Fruit fly (Drosophila melanogaster) whole organism, embryonic: ENCODE measurements around the gene trr.

Experiments used
- Awh ChIP-seq: fragments of 200-800 bp; sonication (Bioruptor generic); IDR thresholded peaks from 2 replicates; pipeline ENCODE4, ENCODE4 v1.3.6; 2022; ENCODE audit warnings: missing biosample characterization, missing genetic modification characterization
- CG10959 ChIP-seq: fragments of 200-800 bp; sonication (Bioruptor generic); IDR thresholded peaks from 2 replicates; pipeline ENCODE4 v1.3.6; 2022; ENCODE audit warnings: missing biosample characterization, missing genetic modification characterization
- CG11723 ChIP-seq: fragments of 200-800 bp; sonication (Bioruptor generic); optimal IDR thresholded peaks from 2 replicates; lab custom pipeline; 2017; ENCODE audit warnings: missing biosample characterization, mild to moderate bottlenecking, missing genetic modification characterization
- CG14441 ChIP-seq: fragments of 200-800 bp; sonication (Bioruptor generic); IDR thresholded peaks from 2 replicates; pipeline ENCODE4 v1.3.6; 2022; ENCODE audit warnings: missing biosample characterization, missing genetic modification characterization
- CG15269 ChIP-seq: fragments of 200-800 bp; sonication (Bioruptor generic); optimal IDR thresholded peaks from 2 replicates; lab custom pipeline; 2018; ENCODE audit warnings: missing biosample characterization, mild to moderate bottlenecking, missing genetic modification characterization, moderate library complexity
- CG15601 ChIP-seq: fragments of 200-800 bp; sonication (Bioruptor generic); optimal IDR thresholded peaks from 3 replicates; lab custom pipeline; 2019; ENCODE audit warnings: missing biosample characterization, mild to moderate bottlenecking, missing genetic modification characterization, moderate library complexity
- CG15696 ChIP-seq: fragments of 200-800 bp; sonication (Bioruptor generic); optimal IDR thresholded peaks from 2 replicates; lab custom pipeline; 2019; ENCODE audit warnings: missing biosample characterization, mild to moderate bottlenecking, missing genetic modification characterization, moderate library complexity
- CG17385 ChIP-seq: fragments of 200-800 bp; sonication (Bioruptor generic); optimal IDR thresholded peaks from 3 replicates; lab custom pipeline; 2018; ENCODE audit warnings: missing biosample characterization, mild to moderate bottlenecking, missing genetic modification characterization
- CG17802 ChIP-seq: fragments of 200-800 bp; sonication (Bioruptor generic); optimal IDR thresholded peaks from 2 replicates; lab custom pipeline; 2018; ENCODE audit warnings: missing biosample characterization, mild to moderate bottlenecking, missing genetic modification characterization, moderate library complexity
- CG2116 ChIP-seq: fragments of 200-800 bp; sonication (Bioruptor generic); optimal IDR thresholded peaks from 3 replicates; lab custom pipeline; 2018; ENCODE audit warnings: missing biosample characterization, mild to moderate bottlenecking, missing genetic modification characterization
- CG2199 ChIP-seq: fragments of 200-800 bp; sonication (Bioruptor generic); IDR thresholded peaks from 3 replicates; pipeline ENCODE4 v1.3.6; 2022; ENCODE audit warnings: missing biosample characterization, missing genetic modification characterization
- CG2889 ChIP-seq: fragments of 200-800 bp; sonication (Bioruptor generic); IDR thresholded peaks from 3 replicates; pipeline ENCODE4 v1.3.6; 2022; ENCODE audit warnings: missing biosample characterization, missing genetic modification characterization
- CG3065 ChIP-seq: fragments of 200-800 bp; sonication (Bioruptor generic); optimal IDR thresholded peaks from 2 replicates; lab custom pipeline; 2016; ENCODE audit warnings: missing biosample characterization, missing genetic modification characterization
- CG31441 ChIP-seq: fragments of 200-800 bp; sonication (Bioruptor generic); IDR thresholded peaks from 2 replicates; pipeline ENCODE4 v1.3.6; 2022; ENCODE audit warnings: missing biosample characterization, missing genetic modification characterization
- CG33557 ChIP-seq: fragments of 200-800 bp; sonication (Bioruptor generic); optimal IDR thresholded peaks from 2 replicates; lab custom pipeline; 2019; ENCODE audit warnings: missing biosample characterization, mild to moderate bottlenecking, missing genetic modification characterization, moderate library complexity
- CG34224 ChIP-seq: fragments of 200-800 bp; sonication (Bioruptor generic); IDR thresholded peaks from 3 replicates; pipeline ENCODE4 v1.3.6; 2022; ENCODE audit warnings: missing biosample characterization, missing genetic modification characterization; ENCODE audit not compliant: partially characterized antibody
- CG3995 ChIP-seq: fragments of 200-800 bp; sonication (Bioruptor generic); optimal IDR thresholded peaks from 3 replicates; lab custom pipeline; 2016; ENCODE audit warnings: missing biosample characterization, missing genetic modification characterization
- CG4404 ChIP-seq: fragments of 200-800 bp; sonication (Bioruptor generic); IDR thresholded peaks from 2 replicates; pipeline ENCODE4 v1.3.6; 2022; ENCODE audit warnings: missing biosample characterization, missing genetic modification characterization
- CG5245 ChIP-seq: fragments of 200-800 bp; sonication (Bioruptor generic); optimal IDR thresholded peaks from 3 replicates; lab custom pipeline; 2016; ENCODE audit warnings: missing biosample characterization, missing genetic modification characterization
- CG6175 ChIP-seq: fragments of 200-800 bp; sonication (Bioruptor generic); IDR thresholded peaks from 3 replicates; pipeline ENCODE4 v1.3.6; 2022; ENCODE audit warnings: missing biosample characterization, missing genetic modification characterization
- CG6272 ChIP-seq: fragments of 200-800 bp; sonication (Bioruptor generic); IDR thresholded peaks from 2 replicates; pipeline ENCODE4 v1.3.6; 2022; ENCODE audit warnings: missing biosample characterization, missing genetic modification characterization
- CG7556 ChIP-seq: fragments of 200-800 bp; sonication (Bioruptor generic); optimal IDR thresholded peaks from 2 replicates; lab custom pipeline; 2017; ENCODE audit warnings: missing biosample characterization, mild to moderate bottlenecking, missing genetic modification characterization
- CG8924 ChIP-seq: fragments of 200-800 bp; optimal IDR thresholded peaks from 3 replicates; lab custom pipeline; 2019; ENCODE audit warnings: missing biosample characterization, mild to moderate bottlenecking, missing genetic modification characterization, moderate library complexity
- CoRest ChIP-seq: fragments of 200-800 bp; sonication (Bioruptor generic); optimal IDR thresholded peaks from 3 replicates; lab custom pipeline; 2018; ENCODE audit warnings: missing biosample characterization, mild to moderate bottlenecking, missing genetic modification characterization, moderate library complexity
- Deaf1 ChIP-seq: fragments of 200-800 bp; optimal IDR thresholded peaks from 3 replicates; lab custom pipeline; 2019; ENCODE audit warnings: missing biosample characterization, mild to moderate bottlenecking, missing genetic modification characterization, moderate library complexity
- Dfd ChIP-seq, 2 experiments: fragments of >200 bp; optimal IDR thresholded peaks; 2 replicates each; lab custom pipeline; 2017; ENCODE audit warnings: missing biosample characterization in 2 of 2, missing genetic modification characterization in 2 of 2
- Fer3 ChIP-seq: fragments of 200-800 bp; sonication (Bioruptor generic); optimal IDR thresholded peaks from 2 replicates; lab custom pipeline; 2018; ENCODE audit warnings: missing biosample characterization, mild to moderate bottlenecking, missing genetic modification characterization, moderate library complexity
- Hey ChIP-seq: fragments of 200-800 bp; sonication (Bioruptor generic); optimal IDR thresholded peaks from 3 replicates; lab custom pipeline; 2018; ENCODE audit warnings: missing biosample characterization, mild to moderate bottlenecking, missing genetic modification characterization
- Hmr ChIP-seq: fragments of 200-800 bp; sonication (Bioruptor generic); optimal IDR thresholded peaks from 3 replicates; lab custom pipeline; 2017; ENCODE audit warnings: mild to moderate bottlenecking, missing biosample characterization, missing genetic modification reagents, missing genetic modification characterization
- Hr39 ChIP-seq: fragments of >200 bp; optimal IDR thresholded peaks from 2 replicates; lab custom pipeline; 2017
- MTF-1 ChIP-seq: fragments of 200-800 bp; sonication (Bioruptor generic); optimal IDR thresholded peaks from 2 replicates; lab custom pipeline; 2018; ENCODE audit warnings: missing biosample characterization, mild to moderate bottlenecking, missing genetic modification characterization, borderline replicate concordance
- Six4 ChIP-seq: fragments of 200-800 bp; sonication (Bioruptor generic); optimal IDR thresholded peaks from 2 replicates; lab custom pipeline; 2016; ENCODE audit warnings: missing biosample characterization, missing genetic modification characterization
- al ChIP-seq: fragments of 200-800 bp; sonication (Bioruptor generic); IDR thresholded peaks from 2 replicates; pipeline ENCODE4 v1.3.6; 2022; ENCODE audit warnings: missing biosample characterization, missing genetic modification characterization
- cas ChIP-seq: fragments of 200-800 bp; sonication (Bioruptor generic); IDR thresholded peaks from 2 replicates; pipeline ENCODE4 v1.3.6; 2022; ENCODE audit warnings: missing biosample characterization, missing genetic modification characterization
- crol ChIP-seq: fragments of 200-800 bp; sonication (Bioruptor generic); IDR thresholded peaks from 2 replicates; pipeline ENCODE4 v1.3.6; 2022; ENCODE audit warnings: missing biosample characterization, missing genetic modification characterization
- dysf ChIP-seq: fragments of 200-800 bp; sonication (Bioruptor generic); IDR thresholded peaks from 3 replicates; pipeline ENCODE4 v1.3.6; 2022; ENCODE audit warnings: missing biosample characterization, missing genetic modification characterization
- esg ChIP-seq: fragments of 200-800 bp; sonication (Bioruptor generic); conservative IDR thresholded peaks from 2 replicates; pipeline ENCODE4 v1.3.6; 2022; ENCODE audit warnings: missing biosample characterization, missing genetic modification characterization
- fd96Cb ChIP-seq: fragments of 200-800 bp; sonication (Bioruptor generic); optimal IDR thresholded peaks from 2 replicates; lab custom pipeline; 2018; ENCODE audit warnings: missing biosample characterization, mild to moderate bottlenecking, missing genetic modification characterization, moderate library complexity
- gem ChIP-seq: fragments of 200-800 bp; sonication (Bioruptor generic); optimal IDR thresholded peaks from 2 replicates; lab custom pipeline; 2019; ENCODE audit warnings: missing biosample characterization, mild to moderate bottlenecking, missing genetic modification characterization, moderate library complexity
- gt ChIP-seq: fragments of 200-800 bp; sonication (Bioruptor generic); IDR thresholded peaks from 2 replicates; pipeline ENCODE4 v1.3.6; 2022; ENCODE audit warnings: missing biosample characterization, missing genetic modification characterization
- hbn ChIP-seq: fragments of 200-800 bp; sonication (Bioruptor generic); IDR thresholded peaks from 2 replicates; pipeline ENCODE4 v1.3.6; 2022; ENCODE audit warnings: missing biosample characterization, missing genetic modification characterization; ENCODE audit not compliant: partially characterized antibody
- lmd ChIP-seq: fragments of 200-800 bp; sonication (Bioruptor generic); IDR thresholded peaks from 2 replicates; pipeline ENCODE4 v1.3.6; 2022; ENCODE audit warnings: missing biosample characterization, missing genetic modification characterization
- lov ChIP-seq, 2 experiments: fragments of 200-800 bp in 1 of 2; fragments of >200 bp in 1 of 2; sonication (Bioruptor generic) in 1 of 2; IDR thresholded peaks in 1 of 2; optimal IDR thresholded peaks in 1 of 2; 2 replicates in 1 of 2; 3 replicates in 1 of 2; pipeline versions ENCODE4 v1.3.6 to Lab custom; 2017 to 2022; ENCODE audit warnings: missing biosample characterization in 1 of 2, missing genetic modification characterization in 1 of 2
- mirr ChIP-seq: fragments of 200-800 bp; sonication (Bioruptor generic); optimal IDR thresholded peaks from 3 replicates; lab custom pipeline; 2018; ENCODE audit warnings: missing biosample characterization, mild to moderate bottlenecking, missing genetic modification characterization
- pfk ChIP-seq: fragments of 200-800 bp; sonication (Bioruptor generic); optimal IDR thresholded peaks from 2 replicates; lab custom pipeline; 2018; ENCODE audit warnings: missing biosample characterization, mild to moderate bottlenecking, missing genetic modification characterization, moderate library complexity
- pros ChIP-seq: fragments of 200-800 bp; sonication (Bioruptor generic); optimal IDR thresholded peaks from 3 replicates; lab custom pipeline; 2019; ENCODE audit warnings: missing biosample characterization, mild to moderate bottlenecking, missing genetic modification characterization, moderate library complexity
- sna ChIP-seq: fragments of 200-800 bp; sonication (Bioruptor generic); IDR thresholded peaks from 2 replicates; pipeline ENCODE4 v1.3.6; 2022; ENCODE audit warnings: missing biosample characterization, missing genetic modification characterization; ENCODE audit not compliant: partially characterized antibody
- tap ChIP-seq: fragments of 200-800 bp; optimal IDR thresholded peaks from 3 replicates; lab custom pipeline; 2019; ENCODE audit warnings: missing biosample characterization, mild to moderate bottlenecking, missing genetic modification characterization, moderate library complexity
- tll ChIP-seq, 2 experiments: fragments of 200-800 bp in 1 of 2; fragments of >200 bp in 1 of 2; sonication (Bioruptor generic) in 1 of 2; optimal IDR thresholded peaks; 2 replicates each; lab custom pipeline; 2017 to 2019; ENCODE audit warnings: missing biosample characterization in 2 of 2, missing genetic modification characterization in 2 of 2, mild to moderate bottlenecking in 1 of 2, moderate library complexity in 1 of 2

Gene trr

dm6 chrX:1861620-1862184 lies 28.0 kb downstream of the trr start, which contains the start of gene deltaCOP (continued):
- TF ChIP-seq Six4 (peak; percentile 78), CoRest (tag; lab: Kevin White, UChicago) (peak; percentile 84), CG34224 (GFP tag; lab: Robert Waterston, UW) (peak; percentile 23; the same call in 2 of the 3 replicates), CG2199 (GFP tag; lab: Robert Waterston, UW) (no peak), Hmr (GFP tag; lab: Kevin White, UChicago) (peak; percentile 86), CG3995 (GFP tag; lab: Kevin White, UChicago) (peak; percentile 52), fd96Cb (tag; lab: Kevin White, UChicago) (peak; percentile 73), Deaf1 (tag; lab: Kevin White, UChicago) (no peak), cas (0 out of 2 replicates have a peak, but pooled peaks have one; percentile 26), crol (GFP tag; lab: Robert Waterston, UW) (peak; percentile 20; the same call in 1 of the 2 replicates), CG14441 (peak; percentile 75), tap (tag; lab: Kevin White, UChicago) (no peak), CG17802 (tag; lab: Kevin White, UChicago) (no peak), CG2116 (GFP tag; lab: Kevin White, UChicago) (peak; percentile 60), CG5245 (GFP tag; lab: Kevin White, UChicago) (peak; percentile 48), gt (GFP tag; lab: Robert Waterston, UW) (no peak), CG8924 (tag; lab: Kevin White, UChicago) (peak; percentile 75), MTF-1 (GFP tag; lab: Kevin White, UChicago) (peak; percentile 20), CG17385 (peak; percentile 69), CG33557 (peak; percentile 57), CG6175 (GFP tag; lab: Robert Waterston, UW) (peak; percentile 79), CG7556 (peak; percentile 77), tll (GFP tag; optimal IDR thresholded peaks at IDR 0.05; lab: Kevin White, UChicago) (peak in 1 of 2 experiments; percentile 69), sna (GFP tag; lab: Robert Waterston, UW) (no peak), Hey (no peak), lov (optimal IDR thresholded peaks at IDR 0.05; lab: Kevin White, UChicago) (no peak), lov (GFP tag; IDR thresholded peaks at IDR 0.05; lab: Robert Waterston, UW) (0 out of 3 replicates have a peak, but pooled peaks have one; percentile 46), CG2889 (GFP tag; lab: Robert Waterston, UW) (peak; percentile 82; the same call in 2 of the 3 replicates), CG3065 (GFP tag; lab: Kevin White, UChicago) (peak; percentile 74), Hr39 (lab: Kevin White, UChicago) (no peak), CG10959 (peak; percentile 55), hbn (no peak), dysf (peak; percentile 90), CG15269 (peak; percentile 79), CG6272 (GFP tag; lab: Robert Waterston, UW) (peak; percentile 59), CG15696 (tag; lab: Kevin White, UChicago) (peak; percentile 50), CG31441 (GFP tag; lab: Robert Waterston, UW) (no peak; the same call in 1 of the 2 replicates), Fer3 (tag; lab: Kevin White, UChicago) (peak; percentile 64), Awh (peak; percentile 67), Dfd (GFP tag; optimal IDR thresholded peaks at IDR 0.05; lab: Kevin White, UChicago) (no peak), pfk (GFP tag; lab: Kevin White, UChicago) (no peak), pros (GFP tag; lab: Kevin White, UChicago) (no peak), CG15601 (tag; lab: Kevin White, UChicago) (peak; percentile 41), gem (tag; lab: Kevin White, UChicago) (no peak), lmd (peak; percentile 91), mirr (no peak), CG4404 (GFP tag; lab: Robert Waterston, UW) (peak; percentile 80), CG11723 (peak; percentile 53), al (GFP tag; lab: Robert Waterston, UW) (peak; percentile 88), esg (GFP tag; lab: Robert Waterston, UW) (peak; percentile 82)
